Worm (Caenorhabditis elegans) whole organism, dauer: ENCODE data around the gene F18E3.10.

Source experiments
- unc-62 ChIP-seq: sonication (generic microtip); optimal IDR thresholded peaks from 2 replicates; lab custom pipeline; 2017; ENCODE audit warnings: missing biosample characterization, missing genetic modification reagents, missing genetic modification characterization

F18E3.10 gene

DNA sequence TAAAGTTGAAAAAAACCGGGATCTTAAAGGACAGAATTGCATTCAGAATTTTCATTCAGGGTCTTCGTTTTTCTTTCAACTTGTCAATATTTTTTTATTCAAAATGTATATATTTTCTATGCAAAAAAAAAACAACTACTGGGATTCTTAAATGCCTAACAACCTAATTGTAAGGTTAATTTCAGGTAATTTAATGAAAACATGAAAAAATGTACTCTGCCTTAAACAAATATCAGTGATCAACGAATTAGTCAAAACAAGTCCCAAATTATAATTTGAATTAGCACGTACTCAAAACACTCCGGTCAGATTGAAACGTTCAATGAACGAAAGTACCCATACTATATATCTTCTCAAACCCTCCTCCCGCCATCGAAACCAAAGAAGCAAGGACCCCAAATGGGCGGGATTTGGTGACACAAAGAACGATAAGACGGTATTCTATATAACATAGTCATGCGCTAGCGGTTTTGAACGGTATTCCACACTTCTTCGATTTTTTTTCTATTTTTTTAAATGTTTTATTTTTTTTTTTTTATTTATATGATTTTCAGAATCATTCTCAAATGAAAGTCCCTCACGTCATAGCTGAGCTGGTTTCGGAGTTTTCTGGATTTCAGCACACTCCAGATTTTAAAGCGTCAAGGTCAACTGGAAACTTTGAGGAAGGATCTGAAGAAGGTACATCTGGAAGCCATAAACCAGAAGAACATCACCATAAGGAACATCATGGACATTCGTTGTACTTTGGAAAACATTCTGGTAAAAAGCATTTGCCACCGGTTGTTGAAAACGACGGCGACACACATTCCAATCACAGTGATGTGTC, 11.4 kb upstream of the F18E3.10 start, which contains the start of the genes ddo-2 and F25E5.8:
Gene ddo-2, minus strand, starts transcription at position 330 of the 829 bp plus-strand sequence.
Gene F25E5.8, plus strand, starts transcription at position 555 of the 829 bp plus-strand sequence.
- no peak for TF ChIP-seq unc-62 (GFP tag; lab: Kevin White, UChicago)

DNA sequence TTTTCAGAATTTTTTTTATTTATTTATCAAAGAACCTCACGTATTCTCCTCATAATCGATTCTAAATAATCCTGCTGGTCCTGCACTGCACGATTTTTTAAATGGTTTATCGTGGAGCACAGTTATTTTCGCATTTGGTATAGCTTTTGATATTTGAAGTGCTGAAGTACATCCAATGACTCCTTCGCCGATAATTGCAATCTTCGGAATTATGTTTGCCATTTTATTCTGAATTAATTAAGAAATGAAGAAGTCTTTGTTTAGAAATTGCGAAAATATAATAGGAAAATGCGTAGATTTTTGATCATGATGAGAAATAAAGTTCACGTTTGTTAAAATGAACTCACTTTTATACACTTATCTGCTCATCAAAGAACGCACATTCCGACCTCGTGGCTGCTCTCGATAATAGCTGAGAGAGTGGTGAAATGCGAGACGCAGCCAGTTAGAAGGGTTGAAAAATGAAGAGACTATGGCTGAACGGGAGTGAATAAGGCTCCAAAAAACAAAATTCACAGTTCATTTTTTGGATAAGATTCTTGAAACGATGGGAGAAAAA, 10.6 kb upstream of the F18E3.10 start:
- TF ChIP-seq unc-62 (GFP tag; lab: Kevin White, UChicago), result no peak

- TF ChIP-seq unc-62 (GFP tag; lab: Kevin White, UChicago), result no peak
These were observed 8.4 kb upstream of the F18E3.10 start for ce11 chrV:7432441-7433146.

DNA sequence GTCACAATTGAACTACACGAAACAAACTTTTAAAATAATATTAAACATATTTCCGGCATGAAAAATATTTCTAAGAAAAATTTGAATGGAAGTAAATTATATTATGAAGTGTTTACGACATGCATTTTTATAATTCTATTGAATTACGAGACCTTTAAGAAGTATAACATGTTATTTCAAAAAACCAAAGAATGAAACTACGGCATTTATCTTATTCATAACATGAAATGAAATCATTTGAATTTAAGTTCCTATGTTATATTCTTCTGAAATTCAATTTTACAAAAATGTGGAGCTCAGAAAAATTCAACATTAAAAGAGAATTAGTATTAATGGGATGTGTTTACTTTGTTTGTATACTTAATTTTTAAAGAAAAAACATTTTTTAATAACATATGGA, 6.8 kb upstream of the F18E3.10 start, which contains the start of gene srw-71:
Gene srw-71, minus strand, starts transcription at position 101 of the 400 bp plus-strand sequence.
- TF ChIP-seq unc-62 (GFP tag; lab: Kevin White, UChicago), result no peak

ce11 chrV:7428880-7429279, 4.6 kb upstream of the F18E3.10 start, which contains the start of gene srw-69:
TSS of gene srw-69 (minus strand) at chrV:7428980.
- TF ChIP-seq unc-62 (GFP tag; lab: Kevin White, UChicago), result no peak

- no peak for TF ChIP-seq unc-62 (GFP tag; lab: Kevin White, UChicago)
These were observed 2.4 kb upstream of the F18E3.10 start, which contains the start of gene srw-68 for ce11 chrV:7426594-7426993. TSS of gene srw-68 (minus strand) at chrV:7426694.

DNA sequence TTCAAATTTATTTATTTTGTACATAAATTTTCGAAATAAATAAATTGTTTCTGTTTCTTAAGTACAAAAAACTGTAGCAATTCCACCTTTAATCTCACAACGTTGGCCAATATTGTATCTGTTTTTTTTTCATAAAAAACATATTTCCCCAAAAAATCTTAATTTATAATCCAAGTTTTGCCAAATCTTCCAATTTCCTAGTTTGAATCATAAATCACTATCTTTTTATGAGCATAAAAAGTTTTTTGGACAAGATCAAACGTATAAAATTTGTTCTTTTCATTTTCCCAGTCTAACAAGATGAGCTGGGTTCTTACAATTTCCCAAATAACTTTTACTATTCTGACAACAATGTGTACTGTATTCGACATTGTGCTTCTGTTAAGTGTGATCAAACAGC, 4.1 kb downstream of the F18E3.10 start, which contains the start of gene srxa-4:
Gene srxa-4, plus strand, starts transcription at position 301 of the 400 bp plus-strand sequence.
- no peak for TF ChIP-seq unc-62 (GFP tag; lab: Kevin White, UChicago)

ce11 chrV:7417018-7417716, 7.1 kb downstream of the F18E3.10 start, which contains the start of gene srw-67:
TSS of gene srw-67 (plus strand) at chrV:7417660.
- no peak for TF ChIP-seq unc-62 (GFP tag; lab: Kevin White, UChicago)

DNA sequence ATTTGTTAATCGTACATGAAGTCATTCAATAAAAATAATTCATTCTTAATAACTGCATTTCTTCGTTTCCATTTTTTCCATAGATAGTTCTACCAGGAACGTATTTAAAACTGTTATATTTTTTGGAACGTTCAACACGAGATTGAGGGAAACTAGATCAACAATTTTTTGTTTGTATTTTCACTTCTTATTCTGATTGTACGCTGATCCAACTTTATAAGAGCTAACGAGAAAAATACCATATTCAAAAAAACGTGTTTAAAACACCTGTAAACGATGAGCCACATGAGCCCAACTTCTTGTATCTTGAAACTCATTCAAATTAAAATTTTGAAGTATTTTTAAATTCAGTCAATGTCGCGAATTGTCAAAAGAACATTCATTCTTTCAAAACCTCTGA, 7.7 kb downstream of the F18E3.10 start:
- no peak for TF ChIP-seq unc-62 (GFP tag; lab: Kevin White, UChicago)

DNA sequence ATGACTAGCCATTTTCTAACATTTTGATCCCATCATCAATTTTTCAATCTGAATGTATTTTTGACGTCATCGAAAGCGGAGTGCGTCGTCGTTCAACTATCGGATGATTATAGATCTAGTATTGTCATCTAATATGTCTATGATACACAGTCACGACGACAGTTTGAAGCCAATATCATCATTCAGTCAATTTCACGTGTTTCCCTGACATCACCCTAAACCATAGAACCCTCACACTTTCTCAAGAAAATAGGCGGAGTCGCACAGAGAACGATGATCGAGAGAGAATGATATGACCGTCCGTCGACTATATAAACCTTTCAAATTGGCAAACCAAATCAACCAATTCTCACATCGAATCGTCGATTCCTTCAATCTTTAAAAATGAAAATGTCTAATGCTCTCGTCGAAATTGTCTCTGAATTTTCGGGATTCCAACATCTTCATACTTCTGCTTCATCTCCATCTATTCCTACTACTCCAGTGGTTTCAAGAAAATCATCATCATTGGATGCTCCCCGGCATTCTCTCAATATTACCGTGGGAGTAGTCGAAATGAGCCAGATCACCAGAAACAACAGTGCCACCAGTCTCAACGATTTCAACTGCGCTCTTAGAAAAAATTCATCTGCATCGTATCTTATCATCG, 8.3 kb downstream of the F18E3.10 start, which contains the start of gene F18E3.13:
Gene F18E3.13, plus strand, starts transcription at position 385 of the 649 bp plus-strand sequence.
- TF ChIP-seq unc-62 (GFP tag; lab: Kevin White, UChicago), result no peak

DNA sequence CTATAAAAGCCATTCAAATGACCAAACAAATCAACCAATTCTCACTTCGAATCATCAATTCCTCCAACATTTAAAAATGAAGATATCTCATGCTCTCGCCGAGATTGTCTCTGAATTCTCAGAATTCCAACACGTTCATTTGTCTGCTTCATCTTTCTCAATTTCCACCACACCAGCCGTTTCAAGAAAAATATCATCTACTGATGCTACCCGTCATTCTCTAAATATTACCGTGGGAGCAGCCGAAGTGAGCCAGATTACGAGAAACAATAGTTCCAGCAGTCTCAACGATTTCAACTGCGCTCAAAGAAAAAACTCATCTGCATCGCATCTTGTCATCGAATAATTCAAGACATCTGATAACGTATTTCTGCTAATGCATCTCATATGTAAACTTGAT, 9.3 kb downstream of the F18E3.10 start, which contains the start of gene F18E3.12:
Gene F18E3.12, plus strand, starts transcription at position 77 of the 400 bp plus-strand sequence.
- no peak for TF ChIP-seq unc-62 (GFP tag; lab: Kevin White, UChicago)

DNA sequence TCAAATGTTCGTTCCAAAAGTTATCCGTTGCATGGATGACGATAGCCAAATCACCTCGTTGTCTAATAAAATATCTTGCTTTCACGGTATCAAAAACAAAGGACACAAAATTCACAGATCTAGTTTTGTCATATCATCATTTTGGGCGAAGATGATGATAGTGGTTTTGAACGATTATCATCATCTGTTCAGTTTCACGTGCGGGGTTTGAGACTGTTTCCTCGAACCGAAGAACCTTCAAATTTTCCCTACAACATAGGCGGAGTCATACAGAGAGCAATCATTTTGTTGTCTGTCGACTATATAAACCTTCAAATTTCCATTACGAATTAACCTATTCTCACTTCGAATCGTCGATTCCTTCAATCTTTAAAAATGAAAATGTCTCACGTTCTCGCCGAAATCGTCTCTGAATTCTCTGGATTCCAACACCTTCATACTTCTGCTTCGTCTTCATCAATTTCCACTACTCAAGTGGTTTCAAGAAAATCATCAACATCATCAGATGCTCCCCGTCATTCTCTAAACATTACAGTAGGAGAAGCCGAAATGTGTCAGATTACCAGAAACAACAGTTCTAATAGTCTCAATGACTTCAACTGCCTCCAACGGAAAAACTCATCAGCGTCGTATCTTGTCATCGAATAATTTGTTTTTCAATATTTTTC, 11.0 kb downstream of the F18E3.10 start, which contains the start of gene F18E3.11:
Gene F18E3.11, plus strand, starts transcription at position 376 of the 668 bp plus-strand sequence.
- TF ChIP-seq unc-62 (GFP tag; lab: Kevin White, UChicago), result no peak

- TF ChIP-seq unc-62 (GFP tag; lab: Kevin White, UChicago), result no peak
These were observed 12.5 kb downstream of the F18E3.10 start, which contains the start of gene str-41 for ce11 chrV:7411695-7412094. TSS of gene str-41 (plus strand) at chrV:7411995.

DNA sequence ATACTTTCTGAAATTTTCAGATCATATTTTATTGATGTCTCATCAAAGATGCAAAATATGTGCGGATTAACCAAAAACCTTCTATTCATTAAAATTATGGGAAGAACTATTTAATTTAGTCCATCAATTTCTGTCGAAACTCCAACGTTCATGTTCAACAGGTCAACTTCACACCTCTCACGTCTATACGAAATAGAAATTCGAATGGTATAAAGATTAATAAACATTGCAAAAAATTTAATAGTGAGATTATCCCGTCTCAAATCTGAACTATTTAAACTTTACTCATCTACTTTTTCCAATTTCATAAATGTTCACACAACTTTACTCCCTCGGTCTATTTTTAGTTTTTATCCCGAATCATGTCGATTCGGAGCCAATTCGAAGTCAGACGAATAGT, 14.6 kb downstream of the F18E3.10 start, which contains the start of gene R13D7.2:
Gene R13D7.2, plus strand, starts transcription at position 301 of the 400 bp plus-strand sequence.
- no peak for TF ChIP-seq unc-62 (GFP tag; lab: Kevin White, UChicago)
